Worm (Caenorhabditis elegans): Measurements from ENCODE around the gene F20G2.6.

- TF ChIP-seq ztf-11 (tag; optimal IDR thresholded peaks at IDR 0.05) (no peak), R02D3.7 (tag; optimal IDR thresholded peaks at IDR 0.05) (no peak), lin-13 (GFP tag; optimal IDR thresholded peaks at IDR 0.05) (no peak), nhr-25 (tag; optimal IDR thresholded peaks at IDR 0.05) (no peak), mbf-1 (tag; optimal IDR thresholded peaks at IDR 0.05) (no peak), skn-1 (tag; optimal IDR thresholded peaks at IDR 0.05) (no peak), nhr-237 (tag; optimal IDR thresholded peaks at IDR 0.05) (no peak), egl-27 (tag; optimal IDR thresholded peaks at IDR 0.05) (no peak), aly-2 (tag; optimal IDR thresholded peaks at IDR 0.05) (no peak), zag-1 (tag; optimal IDR thresholded peaks at IDR 0.05) (no peak), nhr-11 (tag; optimal IDR thresholded peaks at IDR 0.05) (no peak), mdl-1 (tag; optimal IDR thresholded peaks at IDR 0.05) (no peak), alr-1 (tag; optimal IDR thresholded peaks at IDR 0.05) (no peak)
Observed at ce11 chrV:13780902-13781301, 18.0 kb downstream of the F20G2.6 start.
